Fruit fly (Drosophila melanogaster): ENCODE data around the gene Syx17.

The Syx17 gene

dm6 chr3L:4440153-4440552, 36.9 kb downstream of the Syx17 start (continued):
- TF ChIP-seq Dll (GFP tag; IDR thresholded peaks at IDR 0.05; ENCODE audit: partially characterized antibody) = 0 out of 4 replicates have a peak, but pooled peaks have one; percentile 17
- TF ChIP-seq Hr78 (GFP tag; optimal IDR thresholded peaks at IDR 0.05) = no peak
- no peak for TF ChIP-seq tx (GFP tag; optimal IDR thresholded peaks at IDR 0.05)
- TF ChIP-seq CG7372 (GFP tag; IDR thresholded peaks at IDR 0.05) = 0 out of 2 replicates have a peak, but pooled peaks have one; percentile 5
- TF ChIP-seq pum (GFP tag; optimal IDR thresholded peaks at IDR 0.05) = no peak
- no peak for TF ChIP-seq Sry-δ (GFP tag; optimal IDR thresholded peaks at IDR 0.05)
- no peak for TF ChIP-seq ftz-f1 (GFP tag; optimal IDR thresholded peaks at IDR 0.05)
- TF ChIP-seq oc (tag; optimal IDR thresholded peaks at IDR 0.05) = peak; percentile 3
- TF ChIP-seq ab (GFP tag; optimal IDR thresholded peaks at IDR 0.05) = no peak
- peak; percentile 64 for TF ChIP-seq Sry-β (GFP tag; optimal IDR thresholded peaks at IDR 0.05)
- TF ChIP-seq CG13894 (tag; optimal IDR thresholded peaks at IDR 0.05) = peak; percentile 37
- TF ChIP-seq CG15514 (GFP tag; optimal IDR thresholded peaks at IDR 0.05) = peak; percentile 97
- no peak for TF ChIP-seq bcd (GFP tag; optimal IDR thresholded peaks at IDR 0.05)
- TF ChIP-seq emc (GFP tag; optimal IDR thresholded peaks at IDR 0.05) = no peak
- TF ChIP-seq CG7745 (tag; optimal IDR thresholded peaks at IDR 0.05) = peak; percentile 69
- no peak for TF ChIP-seq sima (GFP tag; optimal IDR thresholded peaks at IDR 0.05)
- TF ChIP-seq CG2678 (tag; optimal IDR thresholded peaks at IDR 0.05) = no peak

dm6 chr3L:4442168-4442567, 38.9 kb downstream of the Syx17 start:
- TF ChIP-seq ase (GFP tag; IDR thresholded peaks at IDR 0.05) (no peak), CG8765 (GFP tag; IDR thresholded peaks at IDR 0.05) (no peak), CG17186 (GFP tag; optimal IDR thresholded peaks at IDR 0.05) (no peak), pb (GFP tag; optimal IDR thresholded peaks at IDR 0.05) (no peak), emc (GFP tag; optimal IDR thresholded peaks at IDR 0.05) (no peak), CG6854 (GFP tag; optimal IDR thresholded peaks at IDR 0.05) (no peak), chinmo (GFP tag; IDR thresholded peaks at IDR 0.05; ENCODE audit: partially characterized antibody) (peak; percentile 57; the same call in 1 of the 4 replicates), BEAF-32 (GFP tag; optimal IDR thresholded peaks at IDR 0.05) (no peak), abd-A (tag; optimal IDR thresholded peaks at IDR 0.05) (peak; percentile 83)

- peak; percentile 44 for TF ChIP-seq CG11504 (tag; optimal IDR thresholded peaks at IDR 0.05)
- TF ChIP-seq Aef1 (GFP tag; IDR thresholded peaks at IDR 0.05) = 0 out of 3 replicates have a peak, but pooled peaks have one; percentile 12
- TF ChIP-seq pb (GFP tag; optimal IDR thresholded peaks at IDR 0.05) = no peak
- TF ChIP-seq CG2712 (tag; optimal IDR thresholded peaks at IDR 0.05) = peak; percentile 4
- peak; percentile 40 for TF ChIP-seq zfh2 (GFP tag; optimal IDR thresholded peaks at IDR 0.05)
- peak; percentile 46; the same call in 1 of the 2 replicates for TF ChIP-seq CG7372 (GFP tag; IDR thresholded peaks at IDR 0.05)
- TF ChIP-seq nerfin-2 (GFP tag; IDR thresholded peaks at IDR 0.05; ENCODE audit: partially characterized antibody) = no peak
- peak; percentile 13 for TF ChIP-seq CG9817 (tag; optimal IDR thresholded peaks at IDR 0.05)
- TF ChIP-seq Fer3 (tag; optimal IDR thresholded peaks at IDR 0.05) = peak; percentile 22
- no peak for TF ChIP-seq wdn (GFP tag; IDR thresholded peaks at IDR 0.05)
- TF ChIP-seq chif (GFP tag; optimal IDR thresholded peaks at IDR 0.05) = no peak
- no peak for TF ChIP-seq CG12104 (GFP tag; optimal IDR thresholded peaks at IDR 0.05)
- TF ChIP-seq danr (GFP tag; IDR thresholded peaks at IDR 0.05) = no peak
- peak; percentile 69 for TF ChIP-seq gro (GFP tag; optimal IDR thresholded peaks at IDR 0.05)
- TF ChIP-seq CG17361 (GFP tag; IDR thresholded peaks at IDR 0.05) = 0 out of 3 replicates have a peak, but pooled peaks have one; percentile 28
- no peak for TF ChIP-seq sc (optimal IDR thresholded peaks at IDR 0.05)
- no peak for TF ChIP-seq sc (GFP tag; optimal IDR thresholded peaks at IDR 0.05)
- no peak for TF ChIP-seq BEAF-32 (GFP tag; optimal IDR thresholded peaks at IDR 0.05)
- 0 out of 2 replicates have a peak, but pooled peaks have one; percentile 26 for TF ChIP-seq CG31441 (GFP tag; IDR thresholded peaks at IDR 0.05)
- TF ChIP-seq CG1602 (GFP tag; optimal IDR thresholded peaks at IDR 0.05) = no peak
- no peak for TF ChIP-seq CG31365 (tag; optimal IDR thresholded peaks at IDR 0.05)
- TF ChIP-seq toy (GFP tag; IDR thresholded peaks at IDR 0.05) = 0 out of 2 replicates have a peak, but pooled peaks have one; percentile 12
- peak; percentile 10 for TF ChIP-seq BtbVII (GFP tag; optimal IDR thresholded peaks at IDR 0.05)
- peak; percentile 5 for TF ChIP-seq CoRest (tag; optimal IDR thresholded peaks at IDR 0.05)
- peak; percentile 73 for TF ChIP-seq Rfx (GFP tag; IDR thresholded peaks at IDR 0.05)
- TF ChIP-seq gem (tag; optimal IDR thresholded peaks at IDR 0.05) = peak; percentile 41
These were observed 42.5 kb downstream of the Syx17 start for dm6 chr3L:4445824-4446223.
